Worm (Caenorhabditis elegans): ENCODE results near the gene snpc-1.1.

Gene snpc-1.1

ce11 chrII:7736725-7737124 lies 44.4 kb downstream of the snpc-1.1 start:
- TF ChIP-seq elt-2 (tag; optimal IDR thresholded peaks at IDR 0.05) (no peak), ref-2 (tag; optimal IDR thresholded peaks at IDR 0.05) (no peak), eyg-1 (tag; optimal IDR thresholded peaks at IDR 0.05) (no peak), unc-42 (tag; optimal IDR thresholded peaks at IDR 0.05) (no peak)

All from whole organism, late embryonic.